Fruit fly (Drosophila melanogaster): ENCODE data around the gene Eip74EF.

Eip74EF gene

DNA sequence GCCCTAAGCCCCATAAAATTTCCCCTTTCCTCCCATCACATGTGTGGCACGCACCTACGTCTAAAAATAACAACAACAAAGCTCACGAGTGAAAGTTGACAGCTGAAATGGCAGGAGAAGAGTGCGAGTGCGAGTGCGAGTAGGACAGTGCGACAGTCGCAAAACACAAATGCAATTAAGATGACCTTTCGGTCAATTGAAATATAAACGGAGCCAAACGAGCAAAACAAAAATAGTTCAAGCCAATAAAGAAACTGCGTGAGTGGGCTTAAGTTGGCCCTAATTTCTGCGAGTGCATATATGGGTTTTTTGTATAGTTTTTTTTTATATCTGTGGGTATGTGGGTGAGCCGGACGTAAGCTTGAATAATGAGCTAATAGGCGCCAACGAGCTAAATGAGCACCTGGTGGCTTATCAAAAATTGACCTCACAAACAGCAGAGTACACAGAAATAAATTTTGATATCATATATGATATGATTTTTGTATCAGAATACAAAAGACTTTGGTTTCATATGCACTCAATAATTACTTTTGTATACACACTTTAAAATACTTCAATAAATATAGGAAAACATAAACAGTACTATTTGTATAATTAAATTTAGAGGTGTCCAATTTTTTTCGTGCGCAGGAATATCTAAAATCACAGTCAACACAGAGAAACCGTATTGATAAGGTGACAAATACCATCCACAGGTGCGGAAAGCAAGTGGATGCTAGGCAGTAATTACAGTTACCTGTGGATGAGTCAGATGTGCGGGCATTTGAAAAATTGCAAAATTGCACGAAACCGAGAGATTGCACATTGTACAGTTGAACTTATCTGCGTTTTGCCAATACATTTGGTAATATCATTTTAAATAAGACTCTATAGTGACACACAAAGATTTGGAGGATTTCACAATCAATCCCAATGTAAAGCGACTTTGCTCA is 32.9 kb upstream of the Eip74EF start (continued):
- TF ChIP-seq Dll (GFP tag; IDR thresholded peaks at IDR 0.05; ENCODE audit: partially characterized antibody), result no peak
- TF ChIP-seq CG8388 (GFP tag; optimal IDR thresholded peaks at IDR 0.05), result peak; percentile 12
- no peak for TF ChIP-seq trh (GFP tag; optimal IDR thresholded peaks at IDR 0.05)
- TF ChIP-seq gcm2 (GFP tag; optimal IDR thresholded peaks at IDR 0.05), result no peak
- no peak for TF ChIP-seq CG6683 (GFP tag; optimal IDR thresholded peaks at IDR 0.05)
- TF ChIP-seq tx (GFP tag; optimal IDR thresholded peaks at IDR 0.05), result no peak
- no peak for TF ChIP-seq chinmo (GFP tag; IDR thresholded peaks at IDR 0.05; ENCODE audit: partially characterized antibody)
- no peak for TF ChIP-seq CG12071 (GFP tag; optimal IDR thresholded peaks at IDR 0.05)
- peak; percentile 45; the same call in 1 of the 2 replicates for TF ChIP-seq CG17328 (GFP tag; IDR thresholded peaks at IDR 0.05)
- TF ChIP-seq pita (GFP tag; optimal IDR thresholded peaks at IDR 0.05), result no peak
- no peak for TF ChIP-seq C15 (GFP tag; IDR thresholded peaks at IDR 0.05)
- TF ChIP-seq dmrt99B (tag; optimal IDR thresholded peaks at IDR 0.05), result peak; percentile 48
- no peak for TF ChIP-seq GATAe (GFP tag; conservative IDR thresholded peaks at IDR 0.05)
- no peak for TF ChIP-seq CG12769 (tag; optimal IDR thresholded peaks at IDR 0.05)
- no peak for TF ChIP-seq CG6175 (GFP tag; IDR thresholded peaks at IDR 0.05)
- TF ChIP-seq pb (GFP tag; optimal IDR thresholded peaks at IDR 0.05), result no peak
- TF ChIP-seq slou (GFP tag; optimal IDR thresholded peaks at IDR 0.05), result no peak
- TF ChIP-seq CG8281 (tag; optimal IDR thresholded peaks at IDR 0.05), result no peak
- TF ChIP-seq CG14667 (GFP tag; IDR thresholded peaks at IDR 0.05), result no peak
- TF ChIP-seq az2 (GFP tag; optimal IDR thresholded peaks at IDR 0.05), result no peak
- TF ChIP-seq Side (GFP tag; optimal IDR thresholded peaks at IDR 0.05), result no peak
- no peak for TF ChIP-seq chif (GFP tag; optimal IDR thresholded peaks at IDR 0.05)
- no peak for TF ChIP-seq CG14710 (tag; optimal IDR thresholded peaks at IDR 0.05)
- TF ChIP-seq CG11247 (GFP tag; IDR thresholded peaks at IDR 0.05), result 0 out of 2 replicates have a peak, but pooled peaks have one; percentile 27
- TF ChIP-seq sd (tag; optimal IDR thresholded peaks at IDR 0.05), result no peak
- TF ChIP-seq CG10462 (GFP tag; optimal IDR thresholded peaks at IDR 0.05), result no peak
- peak; percentile 35; the same call in 1 of the 2 replicates for TF ChIP-seq stc (GFP tag; IDR thresholded peaks at IDR 0.05)
- no peak for TF ChIP-seq Poxn (GFP tag; IDR thresholded peaks at IDR 0.05)
- no peak for TF ChIP-seq CG4328 (GFP tag; optimal IDR thresholded peaks at IDR 0.05)
- no peak for TF ChIP-seq CG34422 (GFP tag; IDR thresholded peaks at IDR 0.05)
- peak; percentile 39 for TF ChIP-seq Meics (GFP tag; optimal IDR thresholded peaks at IDR 0.05)
- TF ChIP-seq ERR (GFP tag; optimal IDR thresholded peaks at IDR 0.05), result no peak
- no peak for TF ChIP-seq Sry-β (GFP tag; optimal IDR thresholded peaks at IDR 0.05)
- TF ChIP-seq CG11696 (GFP tag; IDR thresholded peaks at IDR 0.05), result no peak
- TF ChIP-seq lab (GFP tag; optimal IDR thresholded peaks at IDR 0.05), result peak; percentile 78
- TF ChIP-seq lov (optimal IDR thresholded peaks at IDR 0.05), result no peak
- no peak for TF ChIP-seq lov (GFP tag; IDR thresholded peaks at IDR 0.05)
- TF ChIP-seq odd (GFP tag; optimal IDR thresholded peaks at IDR 0.05), result no peak
- TF ChIP-seq rib (GFP tag; IDR thresholded peaks at IDR 0.05), result 0 out of 2 replicates have a peak, but pooled peaks have one; percentile 46
- TF ChIP-seq luna (GFP tag; optimal IDR thresholded peaks at IDR 0.05), result no peak
- no peak for TF ChIP-seq inv (GFP tag; IDR thresholded peaks at IDR 0.05; ENCODE audit: partially characterized antibody)
- no peak for TF ChIP-seq D (optimal IDR thresholded peaks at IDR 0.05)
- TF ChIP-seq D (GFP tag; optimal IDR thresholded peaks at IDR 0.05), result no peak
- TF ChIP-seq CG33557 (GFP tag; optimal IDR thresholded peaks at IDR 0.05), result no peak
- TF ChIP-seq CG8924 (tag; optimal IDR thresholded peaks at IDR 0.05), result peak; percentile 35
- no peak for TF ChIP-seq wor (GFP tag; IDR thresholded peaks at IDR 0.05)
- TF ChIP-seq YL-1 (GFP tag; optimal IDR thresholded peaks at IDR 0.05), result no peak
- no peak for TF ChIP-seq CG11085 (GFP tag; IDR thresholded peaks at IDR 0.05)
- no peak for TF ChIP-seq CG7963 (GFP tag; IDR thresholded peaks at IDR 0.05; ENCODE audit: partially characterized antibody)
